Worm (Caenorhabditis elegans) whole organism, late embryonic: ENCODE data around the gene R07E4.5.

ENCODE experiments used
- F13H6.1 ChIP-seq: sonication (generic microtip); optimal IDR thresholded peaks from 2 replicates; lab custom pipeline; 2016; ENCODE audit warnings: missing genetic modification characterization, missing compliant biosample characterization
- K02D7.2 ChIP-seq: sonication (generic microtip); optimal IDR thresholded peaks from 2 replicates; lab custom pipeline; 2017; ENCODE audit warnings: mild to moderate bottlenecking, missing genetic modification characterization, missing compliant biosample characterization
- K09A11.1 ChIP-seq: sonication (generic microtip); optimal IDR thresholded peaks from 2 replicates; lab custom pipeline; 2017; ENCODE audit warnings: antibody characterized with exemption, mild to moderate bottlenecking, missing genetic modification characterization, missing compliant biosample characterization; ENCODE audit not compliant: insufficient read depth
- T23F11.4 ChIP-seq: fragments of 200-800 bp; sonication (Bioruptor generic); optimal IDR thresholded peaks from 2 replicates; lab custom pipeline; 2018; ENCODE audit warnings: mild to moderate bottlenecking, missing genetic modification characterization, missing compliant biosample characterization
- Y22D7AL.16 ChIP-seq: sonication (generic microtip); optimal IDR thresholded peaks from 2 replicates; lab custom pipeline; 2016; ENCODE audit warnings: missing genetic modification characterization, missing compliant biosample characterization
- ahr-1 ChIP-seq: sonication (generic microtip); optimal IDR thresholded peaks from 2 replicates; lab custom pipeline; 2016; ENCODE audit warnings: missing genetic modification characterization, missing compliant biosample characterization
- ama-1 ChIP-seq: fragments of 150-350 bp; optimal IDR thresholded peaks from 2 replicates; lab custom pipeline; 2014
- ceh-14 ChIP-seq: sonication (generic microtip); optimal IDR thresholded peaks from 2 replicates; lab custom pipeline; 2016; ENCODE audit warnings: missing genotype, missing genetic modification characterization, missing compliant biosample characterization
- ceh-18 ChIP-seq: sonication (generic microtip); optimal IDR thresholded peaks from 2 replicates; lab custom pipeline; 2016; ENCODE audit warnings: missing genetic modification characterization, missing compliant biosample characterization
- ceh-19 ChIP-seq: fragments of 200-800 bp; sonication (Bioruptor generic); optimal IDR thresholded peaks from 2 replicates; lab custom pipeline; 2018; ENCODE audit warnings: mild to moderate bottlenecking, missing genetic modification characterization, missing compliant biosample characterization
- ceh-2 ChIP-seq: sonication (generic microtip); optimal IDR thresholded peaks from 2 replicates; lab custom pipeline; 2016; ENCODE audit warnings: missing genotype, missing genetic modification characterization, missing compliant biosample characterization
- ceh-24 ChIP-seq: sonication (generic microtip); optimal IDR thresholded peaks from 2 replicates; lab custom pipeline; 2016; ENCODE audit warnings: mild to moderate bottlenecking, missing genetic modification characterization, missing compliant biosample characterization
- ceh-30 ChIP-seq: fragments of 150-350 bp; optimal IDR thresholded peaks from 2 replicates; lab custom pipeline; 2014; ENCODE audit warnings: missing biosample characterization, missing genetic modification characterization
- ceh-31 ChIP-seq: sonication (generic microtip); optimal IDR thresholded peaks from 2 replicates; lab custom pipeline; 2016; ENCODE audit warnings: missing genetic modification characterization, missing compliant biosample characterization
- ceh-34 ChIP-seq: sonication (generic microtip); optimal IDR thresholded peaks from 2 replicates; lab custom pipeline; 2016; ENCODE audit warnings: mild to moderate bottlenecking, missing genetic modification characterization, missing compliant biosample characterization
- ceh-6 ChIP-seq: fragments of 200-800 bp; sonication (Bioruptor generic); optimal IDR thresholded peaks from 2 replicates; lab custom pipeline; 2018; ENCODE audit warnings: mild to moderate bottlenecking, missing genetic modification characterization, missing compliant biosample characterization
- ceh-9 ChIP-seq: sonication (generic microtip); optimal IDR thresholded peaks from 2 replicates; lab custom pipeline; 2016; ENCODE audit warnings: mild to moderate bottlenecking, missing genetic modification characterization, inconsistent platforms, missing compliant biosample characterization
- che-1 ChIP-seq: sonication (generic microtip); optimal IDR thresholded peaks from 2 replicates; lab custom pipeline; 2016; ENCODE audit warnings: mild to moderate bottlenecking, missing genetic modification characterization, missing compliant biosample characterization
- dmd-4 ChIP-seq: sonication (generic microtip); optimal IDR thresholded peaks from 2 replicates; lab custom pipeline; 2016; ENCODE audit warnings: borderline replicate concordance, missing genetic modification characterization, missing compliant biosample characterization
- elt-2 ChIP-seq: sonication (generic microtip); optimal IDR thresholded peaks from 2 replicates; lab custom pipeline; 2016; ENCODE audit warnings: missing genetic modification reagents, missing genetic modification characterization, missing compliant biosample characterization
- ets-4 ChIP-seq: sonication (generic microtip); optimal IDR thresholded peaks from 2 replicates; lab custom pipeline; 2016; ENCODE audit warnings: missing genetic modification characterization, missing compliant biosample characterization
- eyg-1 ChIP-seq: sonication (generic microtip); optimal IDR thresholded peaks from 2 replicates; lab custom pipeline; 2016; ENCODE audit warnings: missing genotype, missing genetic modification characterization, missing compliant biosample characterization
- fkh-10 ChIP-seq: fragments of 150-350 bp; optimal IDR thresholded peaks from 2 replicates; lab custom pipeline; 2014; ENCODE audit warnings: missing biosample characterization, missing genetic modification reagents, missing genetic modification characterization
- fkh-6 ChIP-seq: sonication (generic microtip); optimal IDR thresholded peaks from 2 replicates; lab custom pipeline; 2016; ENCODE audit warnings: missing genetic modification characterization, missing compliant biosample characterization
- gmeb-2 ChIP-seq: sonication (generic microtip); optimal IDR thresholded peaks from 2 replicates; lab custom pipeline; 2016; ENCODE audit warnings: missing genetic modification characterization, inconsistent platforms, missing compliant biosample characterization
- hlh-13 ChIP-seq: fragments of 200-800 bp; sonication (Bioruptor generic); optimal IDR thresholded peaks from 2 replicates; lab custom pipeline; 2018; ENCODE audit warnings: mild to moderate bottlenecking, missing genetic modification characterization, missing compliant biosample characterization
- hlh-15 ChIP-seq: sonication (generic microtip); optimal IDR thresholded peaks from 2 replicates; lab custom pipeline; 2016; ENCODE audit warnings: missing genetic modification characterization, missing compliant biosample characterization
- hlh-30 ChIP-seq: sonication (generic microtip); optimal IDR thresholded peaks from 2 replicates; lab custom pipeline; 2017; ENCODE audit warnings: antibody characterized with exemption, missing genetic modification characterization, missing compliant biosample characterization; ENCODE audit not compliant: insufficient read depth
- hlh-8 ChIP-seq: sonication (generic microtip); optimal IDR thresholded peaks from 2 replicates; lab custom pipeline; 2016; ENCODE audit warnings: missing genotype, missing genetic modification characterization, missing compliant biosample characterization
- lin-11 ChIP-seq: fragments of 200-800 bp; sonication (Bioruptor generic); optimal IDR thresholded peaks from 2 replicates; lab custom pipeline; 2018; ENCODE audit warnings: mild to moderate bottlenecking, missing genetic modification characterization, missing compliant biosample characterization
- madf-2 ChIP-seq: sonication (generic microtip); optimal IDR thresholded peaks from 2 replicates; lab custom pipeline; 2017; ENCODE audit warnings: missing genetic modification characterization, missing compliant biosample characterization
- mec-3 ChIP-seq: sonication (generic microtip); optimal IDR thresholded peaks from 2 replicates; lab custom pipeline; 2016; ENCODE audit warnings: borderline replicate concordance, missing genetic modification characterization, missing compliant biosample characterization
- nfya-1 ChIP-seq: sonication (generic microtip); optimal IDR thresholded peaks from 2 replicates; lab custom pipeline; 2017; ENCODE audit warnings: missing genetic modification characterization, mild to moderate bottlenecking, missing compliant biosample characterization, antibody characterized with exemption, moderate library complexity
- nhr-11 ChIP-seq: fragments of 150-350 bp; optimal IDR thresholded peaks from 2 replicates; lab custom pipeline; 2014; ENCODE audit warnings: missing biosample characterization, missing genetic modification characterization
- nhr-232 ChIP-seq: sonication (generic microtip); optimal IDR thresholded peaks from 2 replicates; lab custom pipeline; 2016; ENCODE audit warnings: missing genetic modification characterization, missing compliant biosample characterization
- npax-4 ChIP-seq: sonication (generic microtip); optimal IDR thresholded peaks from 2 replicates; lab custom pipeline; 2016; ENCODE audit warnings: missing genetic modification characterization, missing compliant biosample characterization
- odd-2 ChIP-seq: sonication (generic microtip); optimal IDR thresholded peaks from 2 replicates; lab custom pipeline; 2017; ENCODE audit warnings: antibody characterized with exemption, mild to moderate bottlenecking, missing genetic modification characterization, missing compliant biosample characterization
- pag-3 ChIP-seq: sonication (generic microtip); optimal IDR thresholded peaks from 2 replicates; lab custom pipeline; 2016; ENCODE audit warnings: missing compliant biosample characterization, missing genetic modification characterization, borderline replicate concordance
- pat-9 ChIP-seq: fragments of 200-800 bp; sonication (Bioruptor generic); optimal IDR thresholded peaks from 2 replicates; lab custom pipeline; 2018; ENCODE audit warnings: mild to moderate bottlenecking, missing genetic modification characterization, moderate library complexity, missing compliant biosample characterization
- pax-1 ChIP-seq: fragments of 150-350 bp; optimal IDR thresholded peaks from 2 replicates; lab custom pipeline; 2014; ENCODE audit warnings: missing biosample characterization, missing genetic modification characterization
- pha-2 ChIP-seq: sonication (generic microtip); optimal IDR thresholded peaks from 2 replicates; lab custom pipeline; 2017; ENCODE audit warnings: mild to moderate bottlenecking, missing genetic modification characterization, missing compliant biosample characterization
- pha-4 ChIP-seq: fragments of 150-350 bp; optimal IDR thresholded peaks from 2 replicates; lab custom pipeline; 2018; ENCODE audit warnings: missing biosample characterization, missing genetic modification reagents, missing genetic modification characterization
- pros-1 ChIP-seq: fragments of 150-350 bp; optimal IDR thresholded peaks from 2 replicates; lab custom pipeline; 2014; ENCODE audit warnings: missing biosample characterization, missing genetic modification reagents, missing genetic modification characterization
- ref-2 ChIP-seq: sonication (generic microtip); optimal IDR thresholded peaks from 2 replicates; lab custom pipeline; 2016; ENCODE audit warnings: missing genetic modification characterization, missing compliant biosample characterization
- sox-2 ChIP-seq: fragments of 200-800 bp; sonication (Bioruptor generic); IDR thresholded peaks from 2 replicates; pipeline ENCODE4 v1.3.6; 2022; ENCODE audit warnings: missing genetic modification reagents, missing genetic modification characterization, missing compliant biosample characterization
- sox-4 ChIP-seq: sonication (generic microtip); optimal IDR thresholded peaks from 2 replicates; lab custom pipeline; 2017; ENCODE audit warnings: mild to moderate bottlenecking, missing genetic modification characterization, inconsistent platforms, missing compliant biosample characterization
- syd-9 ChIP-seq: sonication (generic microtip); optimal IDR thresholded peaks from 2 replicates; lab custom pipeline; 2016; ENCODE audit warnings: mild to moderate bottlenecking, missing genetic modification characterization, moderate library complexity, missing compliant biosample characterization
- tbx-7 ChIP-seq: sonication (generic microtip); optimal IDR thresholded peaks from 2 replicates; lab custom pipeline; 2016; ENCODE audit warnings: missing genotype, missing genetic modification characterization, missing compliant biosample characterization
- ttx-3 ChIP-seq: sonication (generic microtip); optimal IDR thresholded peaks from 2 replicates; lab custom pipeline; 2016; ENCODE audit warnings: missing genetic modification reagents, missing genetic modification characterization, missing compliant biosample characterization
- unc-3 ChIP-seq, 2 experiments: fragments of 200-800 bp in 1 of 2; sonication (Bioruptor generic) in 1 of 2; sonication (generic microtip) in 1 of 2; conservative IDR thresholded peaks in 1 of 2; optimal IDR thresholded peaks in 1 of 2; 2 replicates each; pipeline versions ENCODE4 v1.3.6 to Lab custom; 2016 to 2022; ENCODE audit warnings: missing compliant biosample characterization in 2 of 2, missing genetic modification characterization in 2 of 2, missing genetic modification reagents in 1 of 2
- unc-42 ChIP-seq: sonication (generic microtip); optimal IDR thresholded peaks from 2 replicates; lab custom pipeline; 2016; ENCODE audit warnings: missing genotype, missing genetic modification characterization, missing compliant biosample characterization
- unc-55 ChIP-seq: sonication (generic microtip); optimal IDR thresholded peaks from 2 replicates; lab custom pipeline; 2017; ENCODE audit warnings: missing biosample characterization, missing genetic modification reagents, missing genetic modification characterization
- ztf-16 ChIP-seq: sonication (generic microtip); optimal IDR thresholded peaks from 2 replicates; lab custom pipeline; 2017; ENCODE audit warnings: missing genetic modification characterization, missing compliant biosample characterization

R07E4.5 gene

ce11 chrX:5984581-5985039 is 31.6 kb upstream of the R07E4.5 start, which contains the start of gene klp-13:
Gene klp-13 (plus strand): TSS chrX:5984989.
- TF ChIP-seq ceh-24 (tag; lab: Kevin White, UChicago) (no peak), sox-4 (tag; lab: Kevin White, UChicago) (peak; percentile 51), nhr-232 (tag; lab: Kevin White, UChicago) (no peak), hlh-15 (tag; lab: Kevin White, UChicago) (no peak), pax-1 (tag; lab: Kevin White, UChicago) (peak; percentile 77), Y22D7AL.16 (tag; lab: Kevin White, UChicago) (no peak), F13H6.1 (tag; lab: Kevin White, UChicago) (peak; percentile 14), pat-9 (tag; lab: Kevin White, UChicago) (no peak), ceh-34 (tag; lab: Kevin White, UChicago) (peak; percentile 79), ets-4 (tag; lab: Kevin White, UChicago) (peak; percentile 45), ref-2 (tag; lab: Kevin White, UChicago) (peak; percentile 74), syd-9 (tag; lab: Kevin White, UChicago) (no peak), fkh-6 (tag; lab: Kevin White, UChicago) (no peak), ceh-31 (tag; lab: Kevin White, UChicago) (peak; percentile 74), gmeb-2 (tag; lab: Kevin White, UChicago) (no peak), pag-3 (tag; lab: Kevin White, UChicago) (no peak), T23F11.4 (GFP tag; lab: Kevin White, UChicago) (peak; percentile 3), madf-2 (tag; lab: Kevin White, UChicago) (no peak), mec-3 (peak; percentile 14), che-1 (tag; lab: Kevin White, UChicago) (no peak), pha-2 (no peak), npax-4 (tag; lab: Kevin White, UChicago) (no peak), ceh-30 (tag; lab: Kevin White, UChicago) (no peak), pha-4 (no peak), tbx-7 (tag; lab: Kevin White, UChicago) (no peak), pros-1 (peak; percentile 74), odd-2 (tag; lab: Kevin White, UChicago) (no peak), ceh-19 (GFP tag; lab: Kevin White, UChicago) (peak; percentile 68), ahr-1 (no peak), ceh-6 (no peak), ttx-3 (no peak), ama-1 (lab: Kevin White, UChicago) (no peak), ceh-18 (tag; lab: Kevin White, UChicago) (peak; percentile 90), nfya-1 (tag; lab: Kevin White, UChicago) (peak; percentile 81), hlh-8 (tag; lab: Kevin White, UChicago) (peak; percentile 4), ceh-2 (tag; lab: Kevin White, UChicago) (peak; percentile 49), K02D7.2 (no peak), eyg-1 (tag; lab: Kevin White, UChicago) (no peak), unc-55 (GFP tag; lab: Kevin White, UChicago) (peak; percentile 77), K09A11.1 (tag; lab: Kevin White, UChicago) (peak; percentile 61), ztf-16 (tag; lab: Kevin White, UChicago) (no peak), unc-42 (tag; lab: Kevin White, UChicago) (peak; percentile 65), lin-11 (tag; lab: Kevin White, UChicago) (no peak), ceh-9 (no peak), hlh-30 (tag; lab: Kevin White, UChicago) (peak; percentile 78), hlh-13 (GFP tag; lab: Kevin White, UChicago) (no peak), ceh-14 (tag; lab: Kevin White, UChicago) (peak; percentile 64), unc-3 (GFP tag; conservative IDR thresholded peaks at IDR 0.05; lab: Robert Waterston, UW) (no peak), unc-3 (tag; optimal IDR thresholded peaks at IDR 0.05; lab: Kevin White, UChicago) (no peak), fkh-10 (no peak), nhr-11 (no peak), dmd-4 (tag; lab: Kevin White, UChicago) (peak; percentile 78), elt-2 (tag; lab: Kevin White, UChicago) (peak; percentile 9), sox-2 (GFP tag; lab: Robert Waterston, UW) (no peak)
